Worm (Caenorhabditis elegans) whole organism, L2 larva: Measurements from ENCODE around the gene Y39A1A.17.

Source experiments
- C34F6.9 ChIP-seq: fragments of 150-350 bp; optimal IDR thresholded peaks from 2 replicates; lab custom pipeline; 2014; ENCODE audit warnings: missing biosample characterization, missing genetic modification characterization
- F13H6.1 ChIP-seq: sonication (generic microtip); optimal IDR thresholded peaks from 2 replicates; lab custom pipeline; 2016; ENCODE audit warnings: missing genetic modification characterization, missing compliant biosample characterization
- R02D3.7 ChIP-seq: fragments of 150-350 bp; optimal IDR thresholded peaks from 2 replicates; lab custom pipeline; 2014; ENCODE audit warnings: missing biosample characterization, missing genetic modification characterization
- Y55F3AM.14 ChIP-seq: fragments of 200-800 bp; sonication (Bioruptor generic); optimal IDR thresholded peaks from 2 replicates; lab custom pipeline; 2018; ENCODE audit warnings: mild to moderate bottlenecking, missing genetic modification characterization, missing compliant biosample characterization
- ZK546.5 ChIP-seq: sonication (generic microtip); optimal IDR thresholded peaks from 2 replicates; lab custom pipeline; 2017; ENCODE audit warnings: missing biosample characterization, missing genetic modification characterization
- alr-1 ChIP-seq: fragments of 150-350 bp; optimal IDR thresholded peaks from 2 replicates; lab custom pipeline; 2014; ENCODE audit warnings: missing biosample characterization, missing genetic modification characterization
- aly-2 ChIP-seq: fragments of 150-350 bp; optimal IDR thresholded peaks from 2 replicates; lab custom pipeline; 2014; ENCODE audit warnings: missing biosample characterization, missing genetic modification characterization
- ama-1 ChIP-seq: fragments of 150-350 bp; optimal IDR thresholded peaks from 2 replicates; lab custom pipeline; 2018; ENCODE audit warnings: inconsistent platforms
- blmp-1 ChIP-seq: sonication (generic microtip); optimal IDR thresholded peaks from 2 replicates; lab custom pipeline; 2017; ENCODE audit warnings: missing genetic modification characterization, mild to moderate bottlenecking, missing compliant biosample characterization, antibody characterized with exemption, moderate library complexity; ENCODE audit not compliant: insufficient read depth
- ceh-82 ChIP-seq: fragments of 150-350 bp; optimal IDR thresholded peaks from 2 replicates; lab custom pipeline; 2014; ENCODE audit warnings: missing biosample characterization, missing genetic modification characterization
- crh-2 ChIP-seq: sonication (generic microtip); optimal IDR thresholded peaks from 2 replicates; lab custom pipeline; 2017; ENCODE audit warnings: missing biosample characterization, missing genetic modification characterization
- dmd-4 ChIP-seq: sonication (generic microtip); optimal IDR thresholded peaks from 2 replicates; lab custom pipeline; 2017; ENCODE audit warnings: missing biosample characterization, missing genetic modification characterization
- egl-27 ChIP-seq: sonication (generic microtip); optimal IDR thresholded peaks from 3 replicates; lab custom pipeline; 2017; ENCODE audit warnings: missing biosample characterization, missing genetic modification reagents, missing genetic modification characterization
- elt-1 ChIP-seq: fragments of 150-350 bp; optimal IDR thresholded peaks from 2 replicates; lab custom pipeline; 2014; ENCODE audit warnings: missing biosample characterization, missing genetic modification characterization
- elt-3 ChIP-seq: sonication (generic microtip); optimal IDR thresholded peaks from 2 replicates; lab custom pipeline; 2017; ENCODE audit warnings: missing biosample characterization, missing genetic modification characterization
- fos-1 ChIP-seq: fragments of 150-350 bp; optimal IDR thresholded peaks from 2 replicates; lab custom pipeline; 2014; ENCODE audit warnings: missing biosample characterization, missing genetic modification characterization
- gmeb-1 ChIP-seq: fragments of 150-350 bp; optimal IDR thresholded peaks from 2 replicates; lab custom pipeline; 2014; ENCODE audit warnings: missing biosample characterization, missing genetic modification characterization
- lin-11 ChIP-seq: fragments of 150-350 bp; sonication (generic microtip); optimal IDR thresholded peaks from 2 replicates; lab custom pipeline; 2014; ENCODE audit warnings: missing biosample characterization, missing genetic modification characterization, inconsistent platforms, mixed read lengths
- lin-13 ChIP-seq: fragments of 150-350 bp; optimal IDR thresholded peaks from 2 replicates; lab custom pipeline; 2014; ENCODE audit warnings: missing biosample characterization, missing genetic modification reagents, missing genetic modification characterization
- lin-39 ChIP-seq: fragments of 150-350 bp; optimal IDR thresholded peaks from 2 replicates; lab custom pipeline; 2014; ENCODE audit warnings: missing biosample characterization, missing genetic modification reagents, missing genetic modification characterization
- lsy-2 ChIP-seq, 2 experiments: fragments of 150-350 bp in 1 of 2; sonication (generic microtip) in 1 of 2; optimal IDR thresholded peaks; 2 replicates each; lab custom pipeline; 2014 to 2017; ENCODE audit warnings: missing biosample characterization in 2 of 2, missing genetic modification characterization in 2 of 2
- mab-5 ChIP-seq: fragments of 150-350 bp; optimal IDR thresholded peaks from 2 replicates; lab custom pipeline; 2014; ENCODE audit warnings: missing biosample characterization, missing genetic modification characterization
- mbf-1 ChIP-seq: sonication (generic microtip); optimal IDR thresholded peaks from 2 replicates; lab custom pipeline; 2017; ENCODE audit warnings: missing biosample characterization, missing genetic modification characterization
- mdl-1 ChIP-seq, 2 experiments: fragments of 150-350 bp in 1 of 2; sonication (generic microtip) in 1 of 2; optimal IDR thresholded peaks; 2 replicates each; lab custom pipeline; 2017; ENCODE audit warnings: missing biosample characterization in 2 of 2, missing genetic modification characterization in 2 of 2
- nhr-10 ChIP-seq: sonication (generic microtip); optimal IDR thresholded peaks from 2 replicates; lab custom pipeline; 2017; ENCODE audit warnings: missing biosample characterization, missing genetic modification characterization
- nhr-11 ChIP-seq: fragments of 150-350 bp; optimal IDR thresholded peaks from 2 replicates; lab custom pipeline; 2014; ENCODE audit warnings: missing biosample characterization, missing genetic modification characterization
- nhr-12 ChIP-seq: fragments of 150-350 bp; optimal IDR thresholded peaks from 2 replicates; lab custom pipeline; 2014; ENCODE audit warnings: missing biosample characterization, missing genetic modification characterization
- nhr-129 ChIP-seq: fragments of 150-350 bp; optimal IDR thresholded peaks from 2 replicates; lab custom pipeline; 2014; ENCODE audit warnings: missing biosample characterization, missing genetic modification characterization
- nhr-21 ChIP-seq: fragments of 150-350 bp; optimal IDR thresholded peaks from 2 replicates; lab custom pipeline; 2014; ENCODE audit warnings: missing biosample characterization, missing genetic modification characterization
- nhr-23 ChIP-seq: fragments of 150-350 bp; optimal IDR thresholded peaks from 2 replicates; lab custom pipeline; 2014; ENCODE audit warnings: missing biosample characterization, missing genetic modification reagents, missing genetic modification characterization
- nhr-25 ChIP-seq: fragments of 150-350 bp; sonication (generic microtip); optimal IDR thresholded peaks from 3 replicates; lab custom pipeline; 2014; ENCODE audit warnings: missing biosample characterization, missing genetic modification characterization
- nhr-6 ChIP-seq: fragments of 150-350 bp; optimal IDR thresholded peaks from 2 replicates; lab custom pipeline; 2014; ENCODE audit warnings: missing biosample characterization, missing genetic modification characterization
- nhr-77 ChIP-seq: fragments of 150-350 bp; optimal IDR thresholded peaks from 2 replicates; lab custom pipeline; 2014; ENCODE audit warnings: missing biosample characterization, missing genetic modification characterization
- peb-1 ChIP-seq: fragments of 150-350 bp; optimal IDR thresholded peaks from 2 replicates; lab custom pipeline; 2014; ENCODE audit warnings: missing biosample characterization, missing genetic modification characterization
- sem-4 ChIP-seq: fragments of 150-350 bp; optimal IDR thresholded peaks from 2 replicates; lab custom pipeline; 2014; ENCODE audit warnings: missing biosample characterization, missing genetic modification reagents, missing genetic modification characterization
- skn-1 ChIP-seq: sonication (generic microtip); optimal IDR thresholded peaks from 2 replicates; lab custom pipeline; 2017; ENCODE audit warnings: missing biosample characterization, missing genetic modification characterization
- sma-3 ChIP-seq: sonication (generic microtip); optimal IDR thresholded peaks from 2 replicates; lab custom pipeline; 2016; ENCODE audit warnings: missing genetic modification reagents, missing genetic modification characterization, missing compliant biosample characterization
- sma-9 ChIP-seq, 2 experiments: fragments of 150-350 bp in 1 of 2; sonication (generic microtip) in 1 of 2; optimal IDR thresholded peaks; 2 replicates each; lab custom pipeline; 2014 to 2016; ENCODE audit warnings: missing genetic modification characterization in 2 of 2, mild to moderate bottlenecking in 1 of 2, missing biosample characterization in 1 of 2, missing compliant biosample characterization in 1 of 2, missing genetic modification reagents in 1 of 2, moderate library complexity in 1 of 2
- snpc-4 ChIP-seq: fragments of 150-350 bp; optimal IDR thresholded peaks from 2 replicates; lab custom pipeline; 2014; ENCODE audit warnings: missing biosample characterization, missing genetic modification characterization
- unc-39 ChIP-seq: fragments of 150-350 bp; optimal IDR thresholded peaks from 2 replicates; lab custom pipeline; 2014; ENCODE audit warnings: missing biosample characterization, missing genetic modification characterization
- unc-55 ChIP-seq: fragments of 150-350 bp; sonication (generic microtip); optimal IDR thresholded peaks from 3 replicates; lab custom pipeline; 2014; ENCODE audit warnings: missing biosample characterization, missing genetic modification reagents, missing genetic modification characterization
- unc-62 ChIP-seq: fragments of 150-350 bp; optimal IDR thresholded peaks from 2 replicates; lab custom pipeline; 2014; ENCODE audit warnings: missing biosample characterization, missing genetic modification reagents, missing genetic modification characterization
- zag-1 ChIP-seq: fragments of 150-350 bp; optimal IDR thresholded peaks from 2 replicates; lab custom pipeline; 2014; ENCODE audit warnings: missing biosample characterization, missing genetic modification characterization
- ztf-1 ChIP-seq: fragments of 200-800 bp; sonication (Bioruptor generic); conservative IDR thresholded peaks from 2 replicates; pipeline ENCODE4 v1.3.6; 2022; ENCODE audit warnings: missing genetic modification characterization, missing compliant biosample characterization
- ztf-11 ChIP-seq: sonication (generic microtip); optimal IDR thresholded peaks from 2 replicates; lab custom pipeline; 2017; ENCODE audit warnings: missing biosample characterization, missing genetic modification characterization
- ztf-4 ChIP-seq: fragments of 150-350 bp; optimal IDR thresholded peaks from 2 replicates; lab custom pipeline; 2014; ENCODE audit warnings: missing biosample characterization, missing genetic modification characterization

Y39A1A.17 gene

ce11 chrIII:10691019-10691418 lies at the start of gene Y39A1A.17:
Gene Y39A1A.17 (minus strand): TSS chrIII:10691119.
- TF ChIP-seq Y55F3AM.14 (GFP tag; lab: Kevin White, UChicago) (no peak), nhr-25 (no peak), ceh-82 (tag; lab: Kevin White, UChicago) (no peak), nhr-10 (tag; lab: Kevin White, UChicago) (no peak), nhr-129 (no peak), ztf-11 (tag; lab: Kevin White, UChicago) (no peak), ama-1 (no peak), lsy-2 (tag; optimal IDR thresholded peaks at IDR 0.05; lab: Kevin White, UChicago) (no peak), sem-4 (tag; lab: Kevin White, UChicago) (no peak), nhr-11 (no peak), ztf-4 (tag; lab: Kevin White, UChicago) (no peak), unc-62 (GFP tag; lab: Kevin White, UChicago) (no peak)

- TF ChIP-seq nhr-10 (tag; lab: Kevin White, UChicago) = no peak
- TF ChIP-seq nhr-77 (tag; lab: Kevin White, UChicago) = no peak
- TF ChIP-seq dmd-4 (tag; lab: Kevin White, UChicago) = no peak
- TF ChIP-seq skn-1 (tag; lab: Kevin White, UChicago) = no peak
- no peak for TF ChIP-seq mdl-1 (tag; optimal IDR thresholded peaks at IDR 0.05; lab: Kevin White, UChicago)
- TF ChIP-seq nhr-25 = no peak
- TF ChIP-seq sma-3 = no peak
- no peak for TF ChIP-seq nhr-6 (tag; lab: Kevin White, UChicago)
- no peak for TF ChIP-seq mbf-1 (tag; lab: Kevin White, UChicago)
- no peak for TF ChIP-seq nhr-23 (tag; lab: Kevin White, UChicago)
- TF ChIP-seq nhr-12 = no peak
- no peak for TF ChIP-seq lin-39
Measured at ce11 chrIII:10740518-10740917, 49.6 kb upstream of the Y39A1A.17 start, which contains the start of gene K01G5.8. Gene K01G5.8 (minus strand): TSS chrIII:10740772.

- no peak for TF ChIP-seq lin-11 (tag; lab: Kevin White, UChicago)
- no peak for TF ChIP-seq ztf-11 (tag; lab: Kevin White, UChicago)
- TF ChIP-seq ztf-1 (GFP tag; lab: Robert Waterston, UW) = no peak
- peak; percentile 50 for TF ChIP-seq F13H6.1 (tag; lab: Kevin White, UChicago)
- TF ChIP-seq ceh-82 (tag; lab: Kevin White, UChicago) = no peak
- TF ChIP-seq lsy-2 (tag; optimal IDR thresholded peaks at IDR 0.05; lab: Kevin White, UChicago) = peak; percentile 37 to 64
- no peak for TF ChIP-seq R02D3.7
- TF ChIP-seq blmp-1 (tag; lab: Kevin White, UChicago) = no peak
- TF ChIP-seq lin-13 (GFP tag; lab: Kevin White, UChicago) = peak; percentile 9
- TF ChIP-seq ZK546.5 (tag; lab: Kevin White, UChicago) = no peak
- TF ChIP-seq alr-1 (tag; lab: Kevin White, UChicago) = no peak
- TF ChIP-seq mdl-1 (tag; optimal IDR thresholded peaks at IDR 0.05; lab: Kevin White, UChicago) = peak in 1 of 2 experiments; percentile 0
- no peak for TF ChIP-seq elt-3 (tag; lab: Kevin White, UChicago)
- no peak for TF ChIP-seq nhr-23 (tag; lab: Kevin White, UChicago)
- TF ChIP-seq dmd-4 (tag; lab: Kevin White, UChicago) = no peak
- peak; percentile 64 for TF ChIP-seq unc-55 (GFP tag; lab: Kevin White, UChicago)
- TF ChIP-seq sma-3 = no peak
- TF ChIP-seq crh-2 (tag; lab: Kevin White, UChicago) = peak; percentile 86
- no peak for TF ChIP-seq unc-39 (tag; lab: Kevin White, UChicago)
- TF ChIP-seq Y55F3AM.14 (GFP tag; lab: Kevin White, UChicago) = peak; percentile 8
- no peak for TF ChIP-seq gmeb-1 (tag; lab: Kevin White, UChicago)
- no peak for TF ChIP-seq ztf-4 (tag; lab: Kevin White, UChicago)
- TF ChIP-seq mab-5 (tag; lab: Kevin White, UChicago) = no peak
- no peak for TF ChIP-seq nhr-21 (tag; lab: Kevin White, UChicago)
- TF ChIP-seq ama-1 = peak; percentile 54
- TF ChIP-seq lin-39 = no peak
- TF ChIP-seq nhr-77 (tag; lab: Kevin White, UChicago) = no peak
- TF ChIP-seq nhr-6 (tag; lab: Kevin White, UChicago) = no peak
- TF ChIP-seq elt-1 = no peak
- peak; percentile 20 for TF ChIP-seq sma-9 (GFP tag; optimal IDR thresholded peaks at IDR 0.05; lab: Kevin White, UChicago)
- no peak for TF ChIP-seq sma-9 (tag; optimal IDR thresholded peaks at IDR 0.05; lab: Kevin White, UChicago)
- peak; percentile 82 for TF ChIP-seq C34F6.9 (tag; lab: Kevin White, UChicago)
- no peak for TF ChIP-seq zag-1 (tag; lab: Kevin White, UChicago)
- TF ChIP-seq nhr-12 = no peak
- no peak for TF ChIP-seq unc-62 (GFP tag; lab: Kevin White, UChicago)
- TF ChIP-seq egl-27 (tag; lab: Kevin White, UChicago) = peak; percentile 3
- TF ChIP-seq fos-1 (tag; lab: Kevin White, UChicago) = peak; percentile 25
- no peak for TF ChIP-seq peb-1 (tag; lab: Kevin White, UChicago)
- TF ChIP-seq nhr-10 (tag; lab: Kevin White, UChicago) = no peak
- TF ChIP-seq snpc-4 (tag; lab: Kevin White, UChicago) = no peak
- TF ChIP-seq skn-1 (tag; lab: Kevin White, UChicago) = no peak
- peak; percentile 38 for TF ChIP-seq nhr-129
- no peak for TF ChIP-seq sem-4 (tag; lab: Kevin White, UChicago)
- no peak for TF ChIP-seq aly-2 (tag; lab: Kevin White, UChicago)
- TF ChIP-seq mbf-1 (tag; lab: Kevin White, UChicago) = no peak
- TF ChIP-seq nhr-25 = peak; percentile 6
Measured at ce11 chrIII:10739902-10740301, 49.0 kb upstream of the Y39A1A.17 start.
